Worm (Caenorhabditis elegans) whole organism, late embryonic: ENCODE results near the gene chil-4.

Source experiments
- K02D7.2 ChIP-seq: sonication (generic microtip); optimal IDR thresholded peaks from 2 replicates; lab custom pipeline; 2017; ENCODE audit warnings: mild to moderate bottlenecking, missing genetic modification characterization, missing compliant biosample characterization
- ets-4 ChIP-seq: sonication (generic microtip); optimal IDR thresholded peaks from 2 replicates; lab custom pipeline; 2016; ENCODE audit warnings: missing genetic modification characterization, missing compliant biosample characterization

- TF ChIP-seq ets-4, result no peak
- TF ChIP-seq K02D7.2 (tag; lab: Kevin White, UChicago), result no peak
Observed at ce11 chrII:9855620-9856019, at the start of gene chil-4.
